Worm (Caenorhabditis elegans) whole organism, L4 larva: ENCODE data around the gene ZK1055.4.

Source experiments
- aha-1 ChIP-seq: fragments of 150-350 bp; peaks from one replicate; lab custom pipeline; 2014; ENCODE audit warnings: missing biosample characterization, missing genetic modification characterization
- ceh-62 ChIP-seq: sonication (generic microtip); optimal IDR thresholded peaks from 2 replicates; lab custom pipeline; 2017; ENCODE audit warnings: missing biosample characterization, missing genetic modification characterization
- ces-1 ChIP-seq: fragments of 150-350 bp; sonication (generic microtip); optimal IDR thresholded peaks from 4 replicates; lab custom pipeline; 2014; ENCODE audit warnings: missing biosample characterization, missing genetic modification reagents, missing genetic modification characterization
- dpl-1 ChIP-seq: fragments of 150-350 bp; optimal IDR thresholded peaks from 2 replicates; lab custom pipeline; 2014; ENCODE audit warnings: missing biosample characterization, missing genetic modification reagents, missing genetic modification characterization
- nhr-25 ChIP-seq: sonication (generic microtip); optimal IDR thresholded peaks from 2 replicates; lab custom pipeline; 2017; ENCODE audit warnings: missing genetic modification characterization, mild to moderate bottlenecking, missing compliant biosample characterization, antibody characterized with exemption, moderate library complexity, borderline replicate concordance; ENCODE audit not compliant: insufficient read depth
- saeg-2 ChIP-seq: fragments of 200-800 bp; sonication (Bioruptor generic); IDR thresholded peaks from 2 replicates; pipeline ENCODE4 v1.3.6; 2022; ENCODE audit warnings: missing genetic modification reagents, missing genetic modification characterization, missing compliant biosample characterization
- snpc-4 ChIP-seq: fragments of 150-350 bp; optimal IDR thresholded peaks from 2 replicates; lab custom pipeline; 2014; ENCODE audit warnings: missing biosample characterization, missing genetic modification characterization
- ztf-11 ChIP-seq: fragments of 150-350 bp; optimal IDR thresholded peaks from 2 replicates; lab custom pipeline; 2014; ENCODE audit warnings: missing biosample characterization, missing genetic modification characterization

- TF ChIP-seq ceh-62 (tag; lab: Kevin White, UChicago), result no peak
- no peak for TF ChIP-seq aha-1 (tag; lab: Kevin White, UChicago)
- no peak for TF ChIP-seq snpc-4 (tag; lab: Kevin White, UChicago)
- no peak for TF ChIP-seq ztf-11
- TF ChIP-seq dpl-1 (GFP tag; lab: Kevin White, UChicago), result no peak
- TF ChIP-seq nhr-25 (tag; lab: Kevin White, UChicago), result no peak
- no peak for TF ChIP-seq ces-1
- no peak for TF ChIP-seq saeg-2 (GFP tag; lab: Robert Waterston, UW)
Observed at ce11 chrV:6620809-6621208, 38.9 kb downstream of the ZK1055.4 start.
